Fruit fly (Drosophila melanogaster) whole organism, pupa: ENCODE measurements around the gene CG46523.

ENCODE experiments used
- CG10348 ChIP-seq: fragments of 200-800 bp; sonication (Bioruptor generic); IDR thresholded peaks from 2 replicates; pipeline ENCODE4 v1.3.6; 2022; ENCODE audit warnings: missing biosample characterization, missing genetic modification characterization
- CG17806 ChIP-seq: fragments of 200-800 bp; sonication (Bioruptor generic); optimal IDR thresholded peaks from 2 replicates; lab custom pipeline; 2018; ENCODE audit warnings: missing biosample characterization, mild to moderate bottlenecking, missing genetic modification characterization, moderate library complexity
- EcR ChIP-seq: fragments of 200-800 bp; sonication (Bioruptor generic); optimal IDR thresholded peaks from 3 replicates; lab custom pipeline; 2019; ENCODE audit warnings: missing biosample characterization, missing genetic modification characterization, mild to moderate bottlenecking, moderate library complexity, missing genetic modification reagents
- Pif1B ChIP-seq: fragments of 200-800 bp; sonication (Bioruptor generic); optimal IDR thresholded peaks from 3 replicates; lab custom pipeline; 2016; ENCODE audit warnings: missing biosample characterization, missing genetic modification characterization
- Snoo ChIP-seq: fragments of 200-800 bp; sonication (Bioruptor generic); optimal IDR thresholded peaks from 3 replicates; lab custom pipeline; 2017; ENCODE audit warnings: missing biosample characterization, mild to moderate bottlenecking, missing genetic modification characterization, inconsistent platforms
- fd96Ca ChIP-seq: fragments of 200-800 bp; sonication (Bioruptor generic); IDR thresholded peaks from 3 replicates; pipeline ENCODE4 v1.3.6; 2022; ENCODE audit warnings: missing biosample characterization, missing genetic modification characterization
- gl ChIP-seq: fragments of 200-800 bp; sonication (Bioruptor generic); optimal IDR thresholded peaks from 2 replicates; lab custom pipeline; 2018; ENCODE audit warnings: missing biosample characterization, mild to moderate bottlenecking, missing genetic modification characterization

CG46523 gene

dm6 chr3L:1884652-1885051 is 54.3 kb downstream of the CG46523 start, which contains the start of gene Aprt:
Gene Aprt, minus strand, starts transcription at chr3L:1885019.
- TF ChIP-seq CG10348 (GFP tag; lab: Robert Waterston, UW) (no peak), EcR (GFP tag; lab: Kevin White, UChicago) (peak; percentile 2), gl (tag; lab: Kevin White, UChicago) (no peak), fd96Ca (GFP tag; lab: Robert Waterston, UW) (no peak), Snoo (tag; lab: Kevin White, UChicago) (no peak), Pif1B (GFP tag; lab: Kevin White, UChicago) (peak; percentile 8), CG17806 (no peak)
